5 worm cellular contexts compared by ENCODE assay signal in the genomic region with DNA sequence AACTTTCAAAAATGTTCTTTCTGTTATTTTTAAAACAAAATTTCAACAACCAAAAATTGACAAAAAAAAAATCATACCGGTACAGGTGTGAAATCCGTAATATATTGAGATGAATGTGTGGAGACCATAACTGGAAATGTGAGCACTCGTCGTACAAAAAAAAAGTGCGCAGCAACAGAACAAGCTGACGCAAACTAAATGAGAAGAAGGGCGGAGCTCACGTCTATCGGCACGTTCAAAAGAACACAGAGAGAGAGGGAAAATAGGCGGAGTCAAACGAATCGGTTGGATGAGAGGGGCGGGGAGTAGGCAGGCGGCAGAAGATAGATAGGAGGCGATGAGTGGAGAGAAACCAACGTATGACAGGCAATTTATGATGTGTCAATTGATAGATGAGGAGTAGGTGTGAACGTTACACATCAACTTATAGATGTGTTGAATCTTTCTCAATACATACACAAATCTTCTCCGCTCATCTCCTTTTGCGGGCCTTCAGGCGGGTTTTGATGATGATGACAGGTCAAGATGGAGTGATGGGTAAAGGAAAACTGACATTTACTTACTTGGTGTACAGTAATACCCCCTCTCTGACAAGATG.
TF ChIP-seq lines count a peak whose summit lies in the region.

A gene (minus strand): TSS at position 255 of the 598 bp plus-strand sequence.

TF ChIP-seq in whole organism, L1 larva, 84 proteins besides CTCF, POLR2A, EP300 and RAD21 (continues in another document):
- peak; percentile 9 for TF ChIP-seq xbp-1 (tag; optimal IDR thresholded peaks at IDR 0.05; lab: Kevin White, UChicago)
- TF ChIP-seq lir-3 (tag; optimal IDR thresholded peaks at IDR 0.05; lab: Kevin White, UChicago; ENCODE audit: poor library complexity) = no peak
- peak; percentile 52 for TF ChIP-seq unc-62 (GFP tag; optimal IDR thresholded peaks at IDR 0.05; lab: Kevin White, UChicago)
- no peak for TF ChIP-seq pax-3 (tag; optimal IDR thresholded peaks at IDR 0.05; lab: Kevin White, UChicago)
- no peak for TF ChIP-seq alr-1 (tag; optimal IDR thresholded peaks at IDR 0.05; lab: Kevin White, UChicago; ENCODE audit: borderline replicate concordance)
- TF ChIP-seq vab-15 (tag; optimal IDR thresholded peaks at IDR 0.05; lab: Kevin White, UChicago) = peak; percentile 70
- peak; percentile 12 for TF ChIP-seq lin-13 (GFP tag; optimal IDR thresholded peaks at IDR 0.05; lab: Kevin White, UChicago)
- no peak for TF ChIP-seq dsc-1 (tag; optimal IDR thresholded peaks at IDR 0.05; lab: Kevin White, UChicago)
- peak; percentile 39; the same call in 1 of the 2 replicates for TF ChIP-seq nhr-19 (GFP tag; conservative IDR thresholded peaks at IDR 0.05; lab: Robert Waterston, UW)
- TF ChIP-seq nhr-20 (tag; optimal IDR thresholded peaks at IDR 0.05; lab: Kevin White, UChicago) = peak; percentile 40
- peak; percentile 95 for TF ChIP-seq nhr-85 (tag; lab: Kevin White, UChicago)
- TF ChIP-seq mef-2 (tag; optimal IDR thresholded peaks at IDR 0.05; lab: Kevin White, UChicago) = no peak
- no peak for TF ChIP-seq unc-30 (tag; optimal IDR thresholded peaks at IDR 0.05; lab: Kevin White, UChicago)
- peak; percentile 35 for TF ChIP-seq blmp-1 (tag; optimal IDR thresholded peaks at IDR 0.05; lab: Kevin White, UChicago)
- peak; percentile 61 for TF ChIP-seq grh-1 (GFP tag; IDR thresholded peaks at IDR 0.05; lab: Robert Waterston, UW)
- TF ChIP-seq nhr-47 (tag; optimal IDR thresholded peaks at IDR 0.05; lab: Kevin White, UChicago) = peak; percentile 18

TF ChIP-seq in whole organism, L3 larva, 47 proteins besides CTCF, POLR2A, EP300 and RAD21 (continues in another document):
- TF ChIP-seq elt-1 (tag; optimal IDR thresholded peaks at IDR 0.05; lab: Kevin White, UChicago) (peak; percentile 69), nhr-12 (tag; optimal IDR thresholded peaks at IDR 0.05; lab: Kevin White, UChicago) (no peak), hmg-11 (tag; optimal IDR thresholded peaks at IDR 0.05; lab: Kevin White, UChicago) (peak; percentile 22), ceh-16 (tag; optimal IDR thresholded peaks at IDR 0.05; lab: Kevin White, UChicago) (peak; percentile 58), R02D3.7 (tag; optimal IDR thresholded peaks at IDR 0.05; lab: Kevin White, UChicago) (no peak), nhr-43 (tag; optimal IDR thresholded peaks at IDR 0.05; lab: Kevin White, UChicago; ENCODE audit: poor library complexity, severe bottlenecking) (peak; percentile 68), nhr-25 (tag; optimal IDR thresholded peaks at IDR 0.05; lab: Kevin White, UChicago) (peak; percentile 79), ama-1 (optimal IDR thresholded peaks at IDR 0.05; lab: Kevin White, UChicago) (peak; percentile 66), pqm-1 (tag; optimal IDR thresholded peaks at IDR 0.05; lab: Kevin White, UChicago) (no peak), nhr-67 (tag; optimal IDR thresholded peaks at IDR 0.05; lab: Kevin White, UChicago) (no peak), lin-39 (tag; optimal IDR thresholded peaks at IDR 0.05; lab: Kevin White, UChicago) (peak; percentile 86), unc-62 (GFP tag; optimal IDR thresholded peaks at IDR 0.05; lab: Kevin White, UChicago) (peak; percentile 94), egl-5 (tag; optimal IDR thresholded peaks at IDR 0.05; lab: Kevin White, UChicago) (peak; percentile 43), ceh-28 (tag; optimal IDR thresholded peaks at IDR 0.05; lab: Kevin White, UChicago) (peak; percentile 31), elt-3 (tag; optimal IDR thresholded peaks at IDR 0.05; lab: Kevin White, UChicago) (no peak), nfya-1 (tag; optimal IDR thresholded peaks at IDR 0.05; lab: Kevin White, UChicago; ENCODE audit: insufficient read depth) (peak; percentile 98), elt-2 (tag; optimal IDR thresholded peaks at IDR 0.05; lab: Kevin White, UChicago) (peak; percentile 6)

TF ChIP-seq in whole organism, early embryonic, 17 proteins besides CTCF, POLR2A, EP300 and RAD21:
- TF ChIP-seq flt-1 (GFP tag; IDR thresholded peaks at IDR 0.05; lab: Robert Waterston, UW) = no peak
- TF ChIP-seq aly-1 (tag; optimal IDR thresholded peaks at IDR 0.05; lab: Kevin White, UChicago) = peak; percentile 0
- TF ChIP-seq hnd-1 (tag; optimal IDR thresholded peaks at IDR 0.05; lab: Kevin White, UChicago) = no peak
- peak; percentile 24 for TF ChIP-seq F13C5.2 (tag; optimal IDR thresholded peaks at IDR 0.05; lab: Kevin White, UChicago)
- TF ChIP-seq ceh-36 (tag; optimal IDR thresholded peaks at IDR 0.05; lab: Kevin White, UChicago) = no peak
- no peak for TF ChIP-seq ets-7 (tag; optimal IDR thresholded peaks at IDR 0.05; lab: Kevin White, UChicago)
- TF ChIP-seq tbx-11 (GFP tag; IDR thresholded peaks at IDR 0.05; lab: Robert Waterston, UW) = peak; percentile 24; the same call in 1 of the 2 replicates
- no peak for TF ChIP-seq pes-1 (GFP tag; IDR thresholded peaks at IDR 0.05; lab: Robert Waterston, UW)
TF ChIP-seq in whole organism, early embryonic: peak in this region for 3.

TF ChIP-seq in whole organism, midembryonic, 9 proteins besides CTCF, POLR2A, EP300 and RAD21:
- TF ChIP-seq ztf-23 (GFP tag; IDR thresholded peaks at IDR 0.05; lab: Robert Waterston, UW) (0 out of 2 replicates have a peak, but pooled peaks have one; percentile 38), flt-1 (GFP tag; IDR thresholded peaks at IDR 0.05; lab: Robert Waterston, UW) (no peak), cog-1 (tag; optimal IDR thresholded peaks at IDR 0.05; lab: Kevin White, UChicago) (peak; percentile 17)

TF ChIP-seq in whole organism, young adult, 124 proteins besides CTCF, POLR2A, EP300 and RAD21:
- TF ChIP-seq unc-62 (GFP tag; optimal IDR thresholded peaks at IDR 0.05; lab: Kevin White, UChicago) = peak; percentile 94
- TF ChIP-seq mxl-1 (tag; optimal IDR thresholded peaks at IDR 0.05; lab: Kevin White, UChicago) = no peak
TF ChIP-seq in whole organism, young adult: peak in this region for 1.
